Fruit fly (Drosophila melanogaster) whole organism, embryonic: ENCODE results near the gene CG3546.

Experiments used
- Awh ChIP-seq: fragments of 200-800 bp; sonication (Bioruptor generic); IDR thresholded peaks from 2 replicates; pipeline ENCODE4, ENCODE4 v1.3.6; 2022; ENCODE audit warnings: missing biosample characterization, missing genetic modification characterization
- Bdp1 ChIP-seq: fragments of 200-800 bp; sonication (Bioruptor generic); optimal IDR thresholded peaks from 3 replicates; lab custom pipeline; 2016; ENCODE audit warnings: missing biosample characterization, missing genetic modification characterization
- Bteb2 ChIP-seq: fragments of 200-800 bp; sonication (Bioruptor generic); optimal IDR thresholded peaks from 2 replicates; lab custom pipeline; 2016; ENCODE audit warnings: missing biosample characterization, missing genetic modification characterization
- CG10462 ChIP-seq: fragments of 200-800 bp; sonication (Bioruptor generic); optimal IDR thresholded peaks from 2 replicates; lab custom pipeline; 2016; ENCODE audit warnings: missing biosample characterization, missing genetic modification characterization
- CG10543 ChIP-seq: fragments of 200-800 bp; sonication (Bioruptor generic); optimal IDR thresholded peaks from 3 replicates; lab custom pipeline; 2017; ENCODE audit warnings: missing biosample characterization, mild to moderate bottlenecking, missing genetic modification characterization, moderate library complexity
- CG13624 ChIP-seq: fragments of 200-800 bp; sonication (Bioruptor generic); optimal IDR thresholded peaks from 2 replicates; lab custom pipeline; 2016; ENCODE audit warnings: missing biosample characterization, missing genetic modification characterization
- CG15011 ChIP-seq: fragments of 200-800 bp; sonication (Bioruptor generic); optimal IDR thresholded peaks from 3 replicates; lab custom pipeline; 2018; ENCODE audit warnings: missing biosample characterization, mild to moderate bottlenecking, missing genetic modification characterization
- CG15514 ChIP-seq: fragments of 200-800 bp; sonication (Bioruptor generic); optimal IDR thresholded peaks from 3 replicates; lab custom pipeline; 2017; ENCODE audit warnings: missing biosample characterization, missing genetic modification characterization, mild to moderate bottlenecking, moderate library complexity, missing genetic modification reagents
- CG1832 ChIP-seq: fragments of 200-800 bp; sonication (Bioruptor generic); optimal IDR thresholded peaks from 2 replicates; lab custom pipeline; 2017; ENCODE audit warnings: missing biosample characterization, mild to moderate bottlenecking, missing genetic modification characterization, inconsistent platforms
- CG31365 ChIP-seq: fragments of 200-800 bp; sonication (Bioruptor generic); optimal IDR thresholded peaks from 2 replicates; lab custom pipeline; 2018; ENCODE audit warnings: missing biosample characterization, mild to moderate bottlenecking, missing genetic modification characterization
- CG34224 ChIP-seq: fragments of 200-800 bp; sonication (Bioruptor generic); IDR thresholded peaks from 3 replicates; pipeline ENCODE4 v1.3.6; 2022; ENCODE audit warnings: missing biosample characterization, missing genetic modification characterization; ENCODE audit not compliant: partially characterized antibody
- CG9876 ChIP-seq: fragments of 200-800 bp; sonication (Bioruptor generic); optimal IDR thresholded peaks from 2 replicates; lab custom pipeline; 2016; ENCODE audit warnings: missing biosample characterization, missing genetic modification characterization
- Drgx ChIP-seq: fragments of 200-800 bp; sonication (Bioruptor generic); IDR thresholded peaks from 2 replicates; pipeline ENCODE4 v1.3.6; 2022; ENCODE audit warnings: missing biosample characterization, missing genetic modification characterization
- Elba2 ChIP-seq: fragments of 200-800 bp; sonication (Bioruptor generic); optimal IDR thresholded peaks from 3 replicates; lab custom pipeline; 2016; ENCODE audit warnings: missing biosample characterization, missing genetic modification characterization
- Hand ChIP-seq: fragments of 200-800 bp; sonication (Bioruptor generic); optimal IDR thresholded peaks from 2 replicates; lab custom pipeline; 2017; ENCODE audit warnings: mild to moderate bottlenecking, missing biosample characterization, missing genetic modification reagents, missing genetic modification characterization
- HmgZ ChIP-seq: fragments of 200-800 bp; sonication (Bioruptor generic); optimal IDR thresholded peaks from 2 replicates; lab custom pipeline; 2018; ENCODE audit warnings: missing biosample characterization, mild to moderate bottlenecking, missing genetic modification characterization
- Kr ChIP-seq: fragments of 200-800 bp; sonication (Bioruptor generic); optimal IDR thresholded peaks from 2 replicates; lab custom pipeline; 2017; ENCODE audit warnings: missing biosample characterization, mild to moderate bottlenecking, missing genetic modification characterization
- Lpt ChIP-seq: fragments of >200 bp; optimal IDR thresholded peaks from 2 replicates; lab custom pipeline; 2018; ENCODE audit warnings: missing biosample characterization, missing genetic modification characterization
- MTF-1 ChIP-seq: fragments of 200-800 bp; sonication (Bioruptor generic); optimal IDR thresholded peaks from 2 replicates; lab custom pipeline; 2018; ENCODE audit warnings: missing biosample characterization, mild to moderate bottlenecking, missing genetic modification characterization, borderline replicate concordance
- Mrtf ChIP-seq: fragments of 200-800 bp; sonication (Bioruptor generic); IDR thresholded peaks from 3 replicates; pipeline ENCODE4 v1.3.6; 2022; ENCODE audit warnings: missing biosample characterization, missing genetic modification characterization
- NC2β ChIP-seq: fragments of 200-800 bp; sonication (Bioruptor generic); optimal IDR thresholded peaks from 2 replicates; lab custom pipeline; 2016; ENCODE audit warnings: missing biosample characterization, missing genetic modification characterization
- Nf-YB ChIP-seq: fragments of 200-800 bp; sonication (Bioruptor generic); optimal IDR thresholded peaks from 3 replicates; lab custom pipeline; 2019; ENCODE audit warnings: missing biosample characterization, mild to moderate bottlenecking, missing genetic modification characterization, moderate library complexity
- Nf-YC ChIP-seq: fragments of 200-800 bp; optimal IDR thresholded peaks from 3 replicates; lab custom pipeline; 2019; ENCODE audit warnings: missing biosample characterization, mild to moderate bottlenecking, missing genetic modification characterization, moderate library complexity
- Sin3A ChIP-seq: fragments of >200 bp; optimal IDR thresholded peaks from 2 replicates; lab custom pipeline; 2018
- Sox100B ChIP-seq: fragments of 200-800 bp; sonication (Bioruptor generic); optimal IDR thresholded peaks from 3 replicates; lab custom pipeline; 2018; ENCODE audit warnings: missing biosample characterization, mild to moderate bottlenecking, missing genetic modification characterization
- Sry-δ ChIP-seq: fragments of 200-800 bp; sonication (Bioruptor generic); optimal IDR thresholded peaks from 2 replicates; lab custom pipeline; 2016; ENCODE audit warnings: missing biosample characterization, missing genetic modification characterization
- Trl ChIP-seq, 3 experiments: fragments of >200 bp in 2 of 3; fragments of 200-800 bp in 1 of 3; sonication (Bioruptor generic) in 1 of 3; optimal IDR thresholded peaks; 2 replicates in 1 of 3; 3 replicates in 2 of 3; lab custom pipeline; 2016 to 2017; ENCODE audit warnings: missing biosample characterization in 1 of 3, missing genetic modification characterization in 1 of 3
- ac ChIP-seq: fragments of 200-800 bp; sonication (Bioruptor generic); optimal IDR thresholded peaks from 3 replicates; lab custom pipeline; 2017; ENCODE audit warnings: missing biosample characterization, mild to moderate bottlenecking, missing genetic modification characterization
- cas ChIP-seq: fragments of 200-800 bp; sonication (Bioruptor generic); IDR thresholded peaks from 2 replicates; pipeline ENCODE4 v1.3.6; 2022; ENCODE audit warnings: missing biosample characterization, missing genetic modification characterization
- cg ChIP-seq: fragments of 200-800 bp; sonication (Bioruptor generic); optimal IDR thresholded peaks from 3 replicates; lab custom pipeline; 2019; ENCODE audit warnings: missing biosample characterization, mild to moderate bottlenecking, missing genetic modification characterization, moderate library complexity
- dm ChIP-seq: fragments of 200-800 bp; sonication (Bioruptor generic); optimal IDR thresholded peaks from 3 replicates; lab custom pipeline; 2016; ENCODE audit warnings: missing biosample characterization, missing genetic modification characterization
- dmrt99B ChIP-seq: fragments of 200-800 bp; sonication (Bioruptor generic); optimal IDR thresholded peaks from 2 replicates; lab custom pipeline; 2018; ENCODE audit warnings: missing biosample characterization, mild to moderate bottlenecking, missing genetic modification characterization, moderate library complexity
- grau ChIP-seq: fragments of 200-800 bp; optimal IDR thresholded peaks from 3 replicates; lab custom pipeline; 2019; ENCODE audit warnings: missing biosample characterization, mild to moderate bottlenecking, missing genetic modification characterization, moderate library complexity
- kah ChIP-seq: fragments of 200-800 bp; sonication (Bioruptor generic); optimal IDR thresholded peaks from 2 replicates; lab custom pipeline; 2018; ENCODE audit warnings: missing biosample characterization, mild to moderate bottlenecking, missing genetic modification characterization
- kni ChIP-seq: fragments of 200-800 bp; sonication (Bioruptor generic); optimal IDR thresholded peaks from 3 replicates; lab custom pipeline; 2017; ENCODE audit warnings: mild to moderate bottlenecking, missing biosample characterization, missing genetic modification reagents, missing genetic modification characterization
- lola ChIP-seq, 3 experiments: fragments of >200 bp in 2 of 3; fragments of 200-800 bp in 1 of 3; sonication (Bioruptor generic) in 1 of 3; optimal IDR thresholded peaks; 2 replicates each; lab custom pipeline; 2017 to 2019; ENCODE audit warnings: missing biosample characterization in 3 of 3, missing genetic modification characterization in 3 of 3, mild to moderate bottlenecking in 1 of 3, moderate library complexity in 1 of 3
- onecut ChIP-seq: fragments of 200-800 bp; sonication (Bioruptor generic); IDR thresholded peaks from 2 replicates; pipeline ENCODE4 v1.3.6; 2022; ENCODE audit warnings: missing biosample characterization, missing genetic modification characterization
- pan ChIP-seq, 4 experiments: fragments of >200 bp in 3 of 4; fragments of 200-800 bp in 1 of 4; sonication (Bioruptor generic) in 1 of 4; optimal IDR thresholded peaks in 3 of 4; IDR thresholded peaks in 1 of 4; 2 replicates each; pipeline versions ENCODE4 v1.3.6 to Lab custom; 2017 to 2022; ENCODE audit warnings: missing biosample characterization in 2 of 4, missing genetic modification characterization in 2 of 4, mixed read lengths in 1 of 4
- peb ChIP-seq: fragments of 200-800 bp; sonication (Bioruptor generic); IDR thresholded peaks from 2 replicates; pipeline ENCODE4 v1.3.6; 2022; ENCODE audit warnings: missing biosample characterization, missing genetic modification characterization
- phol ChIP-seq: fragments of 200-800 bp; sonication (Bioruptor generic); optimal IDR thresholded peaks from 3 replicates; lab custom pipeline; 2018; ENCODE audit warnings: missing biosample characterization, mild to moderate bottlenecking, missing genetic modification characterization, moderate library complexity
- sr ChIP-seq: fragments of 200-800 bp; sonication (Bioruptor generic); IDR thresholded peaks from 3 replicates; pipeline ENCODE4 v1.3.6; 2022; ENCODE audit warnings: missing biosample characterization, missing genetic modification characterization
- tio ChIP-seq: fragments of 200-800 bp; sonication (Bioruptor generic); optimal IDR thresholded peaks from 2 replicates; lab custom pipeline; 2017; ENCODE audit warnings: missing biosample characterization, missing genetic modification characterization, inconsistent platforms

CG3546 gene

DNA sequence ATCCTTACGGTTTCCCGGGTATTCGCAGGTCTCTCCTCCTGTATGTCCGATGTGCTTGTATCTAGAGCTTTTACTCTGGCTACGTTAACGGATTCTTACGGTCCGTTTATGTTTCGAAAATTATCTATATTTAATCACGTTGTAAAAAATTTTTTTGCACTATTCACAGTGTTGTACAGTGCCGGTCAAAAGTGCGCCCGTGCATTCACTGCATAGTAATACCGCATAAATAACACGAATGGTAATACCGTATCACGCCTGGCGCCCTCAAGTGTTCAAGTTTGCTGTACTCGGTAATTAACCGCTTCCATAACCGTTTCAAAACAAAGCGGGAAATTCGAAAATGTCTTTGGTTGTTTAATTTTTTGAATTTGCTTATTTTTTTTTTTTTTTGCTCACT, 3.9 kb upstream of the CG3546 start, which contains the start of gene CG11444 (continued):
- TF ChIP-seq Elba2 (no peak), Drgx (GFP tag; lab: Robert Waterston, UW) (no peak), Bteb2 (GFP tag; lab: Kevin White, UChicago) (no peak), Bdp1 (GFP tag; lab: Kevin White, UChicago) (peak; percentile 33), CG10543 (GFP tag; lab: Kevin White, UChicago) (no peak), Lpt (no peak), CG31365 (no peak), dm (GFP tag; lab: Kevin White, UChicago) (peak; percentile 69), CG34224 (GFP tag; lab: Robert Waterston, UW) (0 out of 3 replicates have a peak, but pooled peaks have one; percentile 9), Hand (no peak), phol (tag; lab: Kevin White, UChicago) (peak; percentile 31), cas (GFP tag; lab: Robert Waterston, UW) (no peak), dmrt99B (tag; lab: Kevin White, UChicago) (no peak), kah (GFP tag; lab: Kevin White, UChicago) (no peak), Sox100B (GFP tag; lab: Kevin White, UChicago) (no peak), CG10462 (GFP tag; lab: Kevin White, UChicago) (no peak), pan (optimal IDR thresholded peaks at IDR 0.05; lab: Kevin White, UChicago) (no peak), pan (GFP tag; optimal IDR thresholded peaks at IDR 0.05 in 1 of 2, IDR thresholded peaks at IDR 0.05 in 1 of 2) (no peak), onecut (no peak), Trl (optimal IDR thresholded peaks at IDR 0.05; lab: Kevin White, UChicago) (no peak), Trl (GFP tag; optimal IDR thresholded peaks at IDR 0.05; lab: Kevin White, UChicago) (peak; percentile 53), CG1832 (GFP tag; lab: Kevin White, UChicago) (no peak), grau (tag; lab: Kevin White, UChicago) (peak; percentile 25), Sry-δ (GFP tag; lab: Kevin White, UChicago) (peak; percentile 55), MTF-1 (GFP tag; lab: Kevin White, UChicago) (peak; percentile 40), CG13624 (GFP tag; lab: Kevin White, UChicago) (peak; percentile 50), CG15011 (GFP tag; lab: Kevin White, UChicago) (no peak), CG15514 (GFP tag; lab: Kevin White, UChicago) (peak; percentile 74), peb (GFP tag; lab: Robert Waterston, UW) (no peak), Kr (GFP tag; lab: Kevin White, UChicago) (no peak), HmgZ (tag; lab: Kevin White, UChicago) (peak; percentile 74), sr (no peak), NC2β (peak; percentile 2), CG9876 (GFP tag; lab: Kevin White, UChicago) (peak; percentile 33), lola (GFP tag; optimal IDR thresholded peaks at IDR 0.05; lab: Kevin White, UChicago) (no peak), Mrtf (GFP tag; lab: Robert Waterston, UW) (no peak), tio (no peak), Sin3A (peak; percentile 41), Awh (GFP tag; lab: Robert Waterston, UW) (no peak)

- TF ChIP-seq Nf-YC (tag; lab: Kevin White, UChicago): peak; percentile 89
- peak; percentile 97 for TF ChIP-seq Nf-YB
- TF ChIP-seq ac: peak; percentile 10
- TF ChIP-seq cg (GFP tag; lab: Kevin White, UChicago): peak; percentile 29
- TF ChIP-seq tio: no peak
- TF ChIP-seq kni: peak; percentile 34
These were observed 3.2 kb upstream of the CG3546 start for dm6 chrX:4554718-4555117.
